Fruit fly (Drosophila melanogaster) whole organism, adult: ENCODE measurements around the gene CG34310.
A peak's percentile ranks its signal among the peaks of the same experiment; 100 is the strongest.

Source experiments
- CG11617 ChIP-seq: fragments of 200-800 bp; sonication (Bioruptor generic); optimal IDR thresholded peaks from 2 replicates; lab custom pipeline; 2017; ENCODE audit warnings: mild to moderate bottlenecking, missing biosample characterization, missing genetic modification reagents, missing genetic modification characterization
- CG14711 ChIP-seq: fragments of 200-800 bp; sonication (Bioruptor generic); optimal IDR thresholded peaks from 2 replicates; lab custom pipeline; 2018; ENCODE audit warnings: missing biosample characterization, mild to moderate bottlenecking, missing genetic modification characterization, moderate library complexity
- CG7045 ChIP-seq: fragments of 200-800 bp; sonication (Bioruptor generic); optimal IDR thresholded peaks from 2 replicates; lab custom pipeline; 2017; ENCODE audit warnings: missing biosample characterization, mild to moderate bottlenecking, missing genetic modification characterization
- CG7101 ChIP-seq: fragments of 200-800 bp; sonication (Bioruptor generic); optimal IDR thresholded peaks from 2 replicates; lab custom pipeline; 2018; ENCODE audit warnings: missing biosample characterization, mild to moderate bottlenecking, missing genetic modification characterization, moderate library complexity
- Clk ChIP-seq: fragments of 200-800 bp; sonication (Bioruptor generic); optimal IDR thresholded peaks from 2 replicates; lab custom pipeline; 2017; ENCODE audit warnings: missing biosample characterization, missing genetic modification characterization
- Crg-1 ChIP-seq: fragments of 200-800 bp; sonication (Bioruptor generic); optimal IDR thresholded peaks from 2 replicates; lab custom pipeline; 2016; ENCODE audit warnings: missing biosample characterization, missing genetic modification characterization
- Hr96 ChIP-seq: fragments of 200-800 bp; sonication (Bioruptor generic); optimal IDR thresholded peaks from 2 replicates; lab custom pipeline; 2016; ENCODE audit warnings: missing biosample characterization, missing genetic modification characterization
- Mnt ChIP-seq: fragments of 200-800 bp; sonication (Bioruptor generic); optimal IDR thresholded peaks from 2 replicates; lab custom pipeline; 2016; ENCODE audit warnings: missing biosample characterization, mild to moderate bottlenecking, missing genetic modification characterization
- bab1 ChIP-seq: fragments of 200-800 bp; sonication (Bioruptor generic); optimal IDR thresholded peaks from 3 replicates; lab custom pipeline; 2019; ENCODE audit warnings: missing biosample characterization, mild to moderate bottlenecking, missing genetic modification characterization, moderate library complexity
- cic ChIP-seq: fragments of 200-800 bp; sonication (Bioruptor generic); optimal IDR thresholded peaks from 2 replicates; lab custom pipeline; 2017; ENCODE audit warnings: missing biosample characterization, mild to moderate bottlenecking, missing genetic modification characterization, moderate library complexity
- cnc ChIP-seq, 2 experiments: fragments of >200 bp; optimal IDR thresholded peaks; 2 replicates each; lab custom pipeline; 2017
- kay ChIP-seq: fragments of 200-800 bp; sonication (Bioruptor generic); peaks from one replicate; lab custom pipeline; 2016; ENCODE audit warnings: missing biosample characterization, missing genetic modification characterization, borderline replicate concordance
- tj ChIP-seq: fragments of 200-800 bp; sonication (Bioruptor generic); optimal IDR thresholded peaks from 3 replicates; lab custom pipeline; 2017; ENCODE audit warnings: missing biosample characterization, mild to moderate bottlenecking, missing genetic modification characterization, moderate library complexity

dm6 chr2L:6667719-6668325, 4.4 kb downstream of the CG34310 start, which contains the start of gene Galt:
- TF ChIP-seq Crg-1 (GFP tag; lab: Kevin White, UChicago) (peak; percentile 16), cic (GFP tag; lab: Kevin White, UChicago) (peak; percentile 72), CG14711 (tag; lab: Kevin White, UChicago) (peak; percentile 23), CG7101 (tag; lab: Kevin White, UChicago) (peak; percentile 63), Hr96 (peak; percentile 25), tj (GFP tag; lab: Kevin White, UChicago) (peak; percentile 84), cnc (optimal IDR thresholded peaks at IDR 0.05; lab: Kevin White, UChicago) (no peak), CG7045 (GFP tag; lab: Kevin White, UChicago) (peak; percentile 6), CG11617 (GFP tag; lab: Kevin White, UChicago) (peak; percentile 64), kay (no peak), bab1 (GFP tag; lab: Kevin White, UChicago) (peak; percentile 6), Clk (GFP tag; lab: Kevin White, UChicago) (no peak), Mnt (GFP tag; lab: Kevin White, UChicago) (peak; percentile 59)
